Fruit fly (Drosophila melanogaster) whole organism, embryonic: ENCODE results near the gene Invadolysin.

Experiments
- Asciz ChIP-seq: fragments of 200-800 bp; sonication (Bioruptor generic); optimal IDR thresholded peaks from 2 replicates; lab custom pipeline; 2017; ENCODE audit warnings: missing biosample characterization, mild to moderate bottlenecking, missing genetic modification characterization, missing genetic modification reagents
- Atf3 ChIP-seq: fragments of 200-800 bp; sonication (Bioruptor generic); optimal IDR thresholded peaks from 3 replicates; lab custom pipeline; 2016; ENCODE audit warnings: missing biosample characterization, missing genetic modification characterization
- CG10274 ChIP-seq: fragments of 200-800 bp; sonication (Bioruptor generic); optimal IDR thresholded peaks from 3 replicates; lab custom pipeline; 2017; ENCODE audit warnings: missing biosample characterization, mild to moderate bottlenecking, missing genetic modification characterization
- CG10321 ChIP-seq: fragments of 200-800 bp; sonication (Bioruptor generic); IDR thresholded peaks from 2 replicates; pipeline ENCODE4 v1.3.6; 2022; ENCODE audit warnings: missing biosample characterization, missing genetic modification characterization
- CG10431 ChIP-seq: fragments of 200-800 bp; sonication (Bioruptor generic); optimal IDR thresholded peaks from 3 replicates; lab custom pipeline; 2018; ENCODE audit warnings: missing biosample characterization, mild to moderate bottlenecking, missing genetic modification characterization
- CG10979 ChIP-seq: fragments of 200-800 bp; sonication (Bioruptor generic); optimal IDR thresholded peaks from 2 replicates; lab custom pipeline; 2018; ENCODE audit warnings: missing biosample characterization, mild to moderate bottlenecking, missing genetic modification characterization, moderate library complexity
- CG11560 ChIP-seq: fragments of 200-800 bp; sonication (Bioruptor generic); IDR thresholded peaks from 3 replicates; pipeline ENCODE4 v1.3.6; 2022; ENCODE audit warnings: missing biosample characterization, missing genetic modification characterization
- CG12104 ChIP-seq: fragments of 200-800 bp; sonication (Bioruptor generic); optimal IDR thresholded peaks from 3 replicates; lab custom pipeline; 2016; ENCODE audit warnings: missing biosample characterization, missing genetic modification characterization
- CG12155 ChIP-seq: fragments of 200-800 bp; sonication (Bioruptor generic); optimal IDR thresholded peaks from 3 replicates; lab custom pipeline; 2016; ENCODE audit warnings: missing biosample characterization, missing genetic modification characterization
- CG12391 ChIP-seq: fragments of 200-800 bp; sonication (Bioruptor generic); optimal IDR thresholded peaks from 3 replicates; lab custom pipeline; 2018; ENCODE audit warnings: missing biosample characterization, mild to moderate bottlenecking, missing genetic modification characterization, moderate library complexity
- CG12942 ChIP-seq: fragments of 200-800 bp; sonication (Bioruptor generic); optimal IDR thresholded peaks from 3 replicates; lab custom pipeline; 2016; ENCODE audit warnings: missing biosample characterization, missing genetic modification characterization
- CG15269 ChIP-seq: fragments of 200-800 bp; sonication (Bioruptor generic); optimal IDR thresholded peaks from 2 replicates; lab custom pipeline; 2018; ENCODE audit warnings: missing biosample characterization, mild to moderate bottlenecking, missing genetic modification characterization, moderate library complexity
- CG17568 ChIP-seq: fragments of 200-800 bp; sonication (Bioruptor generic); optimal IDR thresholded peaks from 2 replicates; lab custom pipeline; 2018; ENCODE audit warnings: missing biosample characterization, mild to moderate bottlenecking, missing genetic modification characterization, moderate library complexity
- CG18599 ChIP-seq: fragments of 200-800 bp; sonication (Bioruptor generic); optimal IDR thresholded peaks from 3 replicates; lab custom pipeline; 2017; ENCODE audit warnings: missing biosample characterization, missing genetic modification characterization, mild to moderate bottlenecking, moderate library complexity, missing genetic modification reagents
- CG2120 ChIP-seq: fragments of 200-800 bp; sonication (Bioruptor generic); optimal IDR thresholded peaks from 3 replicates; lab custom pipeline; 2016; ENCODE audit warnings: missing biosample characterization, missing genetic modification characterization
- CG2678 ChIP-seq: fragments of 200-800 bp; sonication (Bioruptor generic); optimal IDR thresholded peaks from 3 replicates; lab custom pipeline; 2019; ENCODE audit warnings: missing biosample characterization, mild to moderate bottlenecking, missing genetic modification characterization, moderate library complexity
- CG2712 ChIP-seq: fragments of 200-800 bp; optimal IDR thresholded peaks from 3 replicates; lab custom pipeline; 2019; ENCODE audit warnings: missing biosample characterization, mild to moderate bottlenecking, missing genetic modification characterization, moderate library complexity
- CG3065 ChIP-seq: fragments of 200-800 bp; sonication (Bioruptor generic); optimal IDR thresholded peaks from 2 replicates; lab custom pipeline; 2016; ENCODE audit warnings: missing biosample characterization, missing genetic modification characterization
- CG31441 ChIP-seq: fragments of 200-800 bp; sonication (Bioruptor generic); IDR thresholded peaks from 2 replicates; pipeline ENCODE4 v1.3.6; 2022; ENCODE audit warnings: missing biosample characterization, missing genetic modification characterization
- CG3163 ChIP-seq: fragments of 200-800 bp; sonication (Bioruptor generic); optimal IDR thresholded peaks from 3 replicates; lab custom pipeline; 2016; ENCODE audit warnings: missing biosample characterization, missing genetic modification characterization
- CG32532 ChIP-seq: fragments of 200-800 bp; sonication (Bioruptor generic); IDR thresholded peaks from 2 replicates; pipeline ENCODE4 v1.3.6; 2022; ENCODE audit warnings: missing biosample characterization, missing genetic modification characterization
- CG4404 ChIP-seq: fragments of 200-800 bp; sonication (Bioruptor generic); IDR thresholded peaks from 2 replicates; pipeline ENCODE4 v1.3.6; 2022; ENCODE audit warnings: missing biosample characterization, missing genetic modification characterization
- CG7357 ChIP-seq: fragments of 200-800 bp; sonication (Bioruptor generic); IDR thresholded peaks from 3 replicates; pipeline ENCODE4 v1.3.6; 2022; ENCODE audit warnings: missing biosample characterization, missing genetic modification characterization
- CG8388 ChIP-seq: fragments of 200-800 bp; sonication (Bioruptor generic); optimal IDR thresholded peaks from 2 replicates; lab custom pipeline; 2019; ENCODE audit warnings: missing biosample characterization, mild to moderate bottlenecking, missing genetic modification characterization, moderate library complexity
- CG8924 ChIP-seq: fragments of 200-800 bp; optimal IDR thresholded peaks from 3 replicates; lab custom pipeline; 2019; ENCODE audit warnings: missing biosample characterization, mild to moderate bottlenecking, missing genetic modification characterization, moderate library complexity
- CTCF ChIP-seq: fragments of 200-800 bp; sonication (Bioruptor generic); optimal IDR thresholded peaks from 2 replicates; lab custom pipeline; 2017; ENCODE audit warnings: missing biosample characterization, mild to moderate bottlenecking, missing genetic modification characterization, moderate library complexity
- D ChIP-seq, 2 experiments: fragments of 200-800 bp in 1 of 2; fragments of >200 bp in 1 of 2; sonication (Bioruptor generic) in 1 of 2; optimal IDR thresholded peaks; 2 replicates in 1 of 2; 3 replicates in 1 of 2; lab custom pipeline; 2017; ENCODE audit warnings: mild to moderate bottlenecking in 1 of 2, missing biosample characterization in 1 of 2, missing genetic modification characterization in 1 of 2, missing genetic modification reagents in 1 of 2
- Drgx ChIP-seq: fragments of 200-800 bp; sonication (Bioruptor generic); IDR thresholded peaks from 2 replicates; pipeline ENCODE4 v1.3.6; 2022; ENCODE audit warnings: missing biosample characterization, missing genetic modification characterization
- Med ChIP-seq: fragments of 200-800 bp; sonication (Bioruptor generic); peaks from one replicate; lab custom pipeline; 2016; ENCODE audit warnings: missing biosample characterization, missing genetic modification characterization, mild to moderate bottlenecking, inconsistent platforms, moderate library complexity
- Meics ChIP-seq: fragments of 200-800 bp; sonication (Bioruptor generic); optimal IDR thresholded peaks from 2 replicates; lab custom pipeline; 2017; ENCODE audit warnings: missing biosample characterization, mild to moderate bottlenecking, missing genetic modification characterization
- Vsx1 ChIP-seq: fragments of 200-800 bp; sonication (Bioruptor generic); optimal IDR thresholded peaks from 2 replicates; lab custom pipeline; 2017; ENCODE audit warnings: missing biosample characterization, mild to moderate bottlenecking, missing genetic modification characterization, missing genetic modification reagents
- ci ChIP-seq: fragments of 200-800 bp; sonication (Bioruptor generic); IDR thresholded peaks from 3 replicates; pipeline ENCODE4 v1.3.6; 2022; ENCODE audit warnings: missing biosample characterization, missing genetic modification characterization
- corto ChIP-seq: fragments of 200-800 bp; sonication (Bioruptor generic); optimal IDR thresholded peaks from 2 replicates; lab custom pipeline; 2016; ENCODE audit warnings: missing biosample characterization, mild to moderate bottlenecking, missing genetic modification characterization, moderate library complexity
- dpn ChIP-seq, 2 experiments: fragments of 200-800 bp; sonication (Bioruptor generic); optimal IDR thresholded peaks; 3 replicates each; lab custom pipeline; 2016; ENCODE audit warnings: missing biosample characterization in 2 of 2, missing genetic modification characterization in 2 of 2
- eve ChIP-seq, 2 experiments: fragments of >200 bp; optimal IDR thresholded peaks; 2 replicates each; lab custom pipeline; 2017; ENCODE audit warnings: missing biosample characterization in 2 of 2, missing genetic modification characterization in 2 of 2
- ewg ChIP-seq: fragments of 200-800 bp; sonication (Bioruptor generic); optimal IDR thresholded peaks from 3 replicates; lab custom pipeline; 2017; ENCODE audit warnings: mild to moderate bottlenecking, missing biosample characterization, missing genetic modification reagents, missing genetic modification characterization
- gce ChIP-seq: fragments of 200-800 bp; sonication (Bioruptor generic); IDR thresholded peaks from 3 replicates; pipeline ENCODE4 v1.3.6; 2022; ENCODE audit warnings: missing biosample characterization, missing genetic modification characterization
- gem ChIP-seq: fragments of 200-800 bp; sonication (Bioruptor generic); optimal IDR thresholded peaks from 2 replicates; lab custom pipeline; 2019; ENCODE audit warnings: missing biosample characterization, mild to moderate bottlenecking, missing genetic modification characterization, moderate library complexity
- ind ChIP-seq: fragments of 200-800 bp; sonication (Bioruptor generic); optimal IDR thresholded peaks from 3 replicates; lab custom pipeline; 2016; ENCODE audit warnings: missing biosample characterization, missing genetic modification characterization
- lilli ChIP-seq: fragments of 200-800 bp; sonication (Bioruptor generic); optimal IDR thresholded peaks from 3 replicates; lab custom pipeline; 2016; ENCODE audit warnings: missing biosample characterization, missing genetic modification characterization
- nom ChIP-seq: fragments of 200-800 bp; sonication (Bioruptor generic); optimal IDR thresholded peaks from 2 replicates; lab custom pipeline; 2017; ENCODE audit warnings: missing biosample characterization, missing genetic modification characterization, mild to moderate bottlenecking, moderate library complexity, missing genetic modification reagents
- pros ChIP-seq: fragments of 200-800 bp; sonication (Bioruptor generic); optimal IDR thresholded peaks from 3 replicates; lab custom pipeline; 2019; ENCODE audit warnings: missing biosample characterization, mild to moderate bottlenecking, missing genetic modification characterization, moderate library complexity
- psq ChIP-seq: fragments of 200-800 bp; sonication (Bioruptor generic); optimal IDR thresholded peaks from 2 replicates; lab custom pipeline; 2017; ENCODE audit warnings: missing biosample characterization, missing genetic modification characterization
- ro ChIP-seq: fragments of 200-800 bp; sonication (Bioruptor generic); IDR thresholded peaks from 2 replicates; pipeline ENCODE4 v1.3.6; 2022; ENCODE audit warnings: missing biosample characterization, missing genetic modification characterization
- row ChIP-seq: fragments of 200-800 bp; sonication (Bioruptor generic); IDR thresholded peaks from 3 replicates; pipeline ENCODE4 v1.3.6; 2022; ENCODE audit warnings: missing biosample characterization, missing genetic modification characterization
- sens ChIP-seq: fragments of 200-800 bp; sonication (Bioruptor generic); peaks from one replicate; lab custom pipeline; 2016; ENCODE audit warnings: missing biosample characterization, missing genetic modification characterization
- slp2 ChIP-seq: fragments of 200-800 bp; sonication (Bioruptor generic); optimal IDR thresholded peaks from 2 replicates; lab custom pipeline; 2016; ENCODE audit warnings: missing biosample characterization, missing genetic modification characterization
- sqz ChIP-seq: fragments of 200-800 bp; sonication (Bioruptor generic); optimal IDR thresholded peaks from 3 replicates; lab custom pipeline; 2018; ENCODE audit warnings: missing biosample characterization, mild to moderate bottlenecking, missing genetic modification characterization
- stwl ChIP-seq: fragments of 200-800 bp; sonication (Bioruptor generic); optimal IDR thresholded peaks from 3 replicates; lab custom pipeline; 2018; ENCODE audit warnings: missing biosample characterization, mild to moderate bottlenecking, missing genetic modification characterization, moderate library complexity
- tin ChIP-seq: fragments of 200-800 bp; sonication (Bioruptor generic); optimal IDR thresholded peaks from 3 replicates; lab custom pipeline; 2016; ENCODE audit warnings: missing biosample characterization, missing genetic modification characterization
- wek ChIP-seq: fragments of 200-800 bp; sonication (Bioruptor generic); optimal IDR thresholded peaks from 3 replicates; lab custom pipeline; 2018; ENCODE audit warnings: missing biosample characterization, mild to moderate bottlenecking, missing genetic modification characterization, moderate library complexity

The Invadolysin gene

DNA sequence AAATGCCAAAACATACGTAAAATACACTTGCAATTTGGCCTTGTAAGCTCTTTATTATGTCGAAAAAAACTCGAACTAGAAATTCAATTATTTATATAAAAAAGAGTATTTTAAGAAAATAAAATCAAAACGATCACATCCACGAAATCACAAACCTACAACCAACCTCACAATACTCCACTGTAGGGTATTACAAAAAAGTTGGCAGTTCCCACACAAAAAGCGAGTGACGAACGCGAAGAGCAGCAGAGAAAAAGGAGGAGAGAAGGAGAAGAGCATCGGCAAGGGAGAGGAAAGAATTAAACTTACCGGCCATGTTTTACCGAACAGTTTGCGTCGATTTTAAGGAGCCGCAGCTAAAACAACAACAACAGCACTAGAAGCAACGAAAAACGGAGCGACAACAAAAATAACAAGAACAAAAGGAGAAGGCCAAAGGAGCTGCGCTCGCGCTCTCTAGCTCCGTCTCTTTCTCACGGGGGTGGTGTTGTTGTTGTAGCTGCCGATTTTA, 11.5 kb upstream of the Invadolysin start (continued):
- TF ChIP-seq Vsx1 (GFP tag; lab: Kevin White, UChicago) (peak; percentile 31), wek (GFP tag; lab: Kevin White, UChicago) (no peak), gce (GFP tag; lab: Robert Waterston, UW) (no peak), CG2712 (tag; lab: Kevin White, UChicago) (peak; percentile 20), CG10321 (GFP tag; lab: Robert Waterston, UW) (peak; percentile 64), Asciz (GFP tag; lab: Kevin White, UChicago) (no peak), row (GFP tag; lab: Robert Waterston, UW) (peak; percentile 48; the same call in 2 of the 3 replicates), CG12942 (GFP tag; lab: Kevin White, UChicago) (no peak), pros (GFP tag; lab: Kevin White, UChicago) (peak; percentile 93), CG17568 (GFP tag; lab: Kevin White, UChicago) (no peak), slp2 (GFP tag; lab: Kevin White, UChicago) (no peak), CG7357 (GFP tag; lab: Robert Waterston, UW) (no peak), CG2678 (peak; percentile 36), psq (GFP tag; lab: Kevin White, UChicago) (peak; percentile 50), CG2120 (GFP tag; lab: Kevin White, UChicago) (peak; percentile 28), CTCF (no peak), Atf3 (no peak), CG3163 (GFP tag; lab: Kevin White, UChicago) (peak; percentile 18), stwl (peak; percentile 26), CG3065 (GFP tag; lab: Kevin White, UChicago) (no peak), sens (GFP tag; lab: Kevin White, UChicago) (peak; percentile 49), CG18599 (GFP tag; lab: Kevin White, UChicago) (peak; percentile 45), CG12104 (GFP tag; lab: Kevin White, UChicago) (no peak), CG11560 (tag; lab: Robert Waterston, UW) (no peak), tin (GFP tag; lab: Kevin White, UChicago) (peak; percentile 9), ci (GFP tag; lab: Robert Waterston, UW) (peak; percentile 37; the same call in 1 of the 3 replicates), CG4404 (no peak), CG10979 (tag; lab: Kevin White, UChicago) (peak; percentile 2), CG8924 (peak; percentile 15), dpn (GFP tag; optimal IDR thresholded peaks at IDR 0.05; lab: Kevin White, UChicago) (peak in 1 of 2 experiments; percentile 10), CG12155 (peak; percentile 23), corto (no peak), CG32532 (0 out of 2 replicates have a peak, but pooled peaks have one; percentile 5), ewg (GFP tag; lab: Kevin White, UChicago) (peak; percentile 17), CG10431 (no peak), gem (tag; lab: Kevin White, UChicago) (peak; percentile 46), CG31441 (0 out of 2 replicates have a peak, but pooled peaks have one; percentile 24), Meics (GFP tag; lab: Kevin White, UChicago) (peak; percentile 82), lilli (no peak), Drgx (GFP tag; lab: Robert Waterston, UW) (peak; percentile 47), D (optimal IDR thresholded peaks at IDR 0.05; lab: Kevin White, UChicago) (no peak), D (GFP tag; optimal IDR thresholded peaks at IDR 0.05; lab: Kevin White, UChicago) (no peak), ro (no peak), sqz (GFP tag; lab: Kevin White, UChicago) (no peak), CG10274 (peak; percentile 51), nom (GFP tag; lab: Kevin White, UChicago) (peak; percentile 19), eve (GFP tag; optimal IDR thresholded peaks at IDR 0.05; lab: Kevin White, UChicago) (peak in 1 of 2 experiments; percentile 55), Med (GFP tag; lab: Kevin White, UChicago) (peak; percentile 52), ind (GFP tag; lab: Kevin White, UChicago) (peak; percentile 10), CG12391 (tag; lab: Kevin White, UChicago) (peak; percentile 37), CG15269 (tag; lab: Kevin White, UChicago) (peak; percentile 8), CG8388 (GFP tag; lab: Kevin White, UChicago) (no peak)
